Fruit fly (Drosophila melanogaster) whole organism, wandering third instar larva: Measurements from ENCODE around the gene Ir68b.

Experiments used
- Abd-B ChIP-seq: fragments of >200 bp; optimal IDR thresholded peaks from 2 replicates; lab custom pipeline; 2017; ENCODE audit warnings: missing biosample characterization, missing genetic modification characterization
- CG32264 ChIP-seq: fragments of 200-800 bp; sonication (Bioruptor generic); optimal IDR thresholded peaks from 2 replicates; lab custom pipeline; 2016; ENCODE audit warnings: missing biosample characterization, missing genetic modification characterization
- CG9705 ChIP-seq: fragments of 200-800 bp; sonication (Bioruptor generic); optimal IDR thresholded peaks from 2 replicates; lab custom pipeline; 2018; ENCODE audit warnings: missing biosample characterization, mild to moderate bottlenecking, missing genetic modification characterization
- CrebA ChIP-seq: fragments of 200-800 bp; sonication (Bioruptor generic); optimal IDR thresholded peaks from 2 replicates; lab custom pipeline; 2016; ENCODE audit warnings: missing biosample characterization, mild to moderate bottlenecking, missing genetic modification characterization, borderline replicate concordance
- Dfd ChIP-seq: fragments of >200 bp; optimal IDR thresholded peaks from 2 replicates; lab custom pipeline; 2017; ENCODE audit warnings: missing biosample characterization, missing genetic modification characterization
- Dif ChIP-seq: fragments of 200-275, 200-300 bp; sonication (Bioruptor generic); optimal IDR thresholded peaks from 2 replicates; lab custom pipeline; 2018; ENCODE audit warnings: missing biosample characterization, missing genetic modification characterization; ENCODE audit not compliant: partially characterized antibody
- GATAd ChIP-seq: sonication (Bioruptor generic); optimal IDR thresholded peaks from 2 replicates; lab custom pipeline; 2016; ENCODE audit warnings: missing biosample characterization, missing genetic modification characterization
- HLH106 ChIP-seq: fragments of 200-800 bp; optimal IDR thresholded peaks from 3 replicates; lab custom pipeline; 2019; ENCODE audit warnings: missing biosample characterization, mild to moderate bottlenecking, missing genetic modification characterization, moderate library complexity
- Hnf4 ChIP-seq: fragments of 200-800 bp; sonication (Bioruptor generic); optimal IDR thresholded peaks from 2 replicates; lab custom pipeline; 2016; ENCODE audit warnings: missing biosample characterization, mild to moderate bottlenecking, missing genetic modification characterization
- Hr78 ChIP-seq: fragments of >200 bp; optimal IDR thresholded peaks from 2 replicates; lab custom pipeline; 2017; ENCODE audit warnings: missing biosample characterization, missing genetic modification characterization
- Hr83 ChIP-seq: fragments of 200-300 bp; sonication (Bioruptor generic); optimal IDR thresholded peaks from 2 replicates; lab custom pipeline; 2016; ENCODE audit warnings: missing biosample characterization, mild to moderate bottlenecking, missing genetic modification characterization, moderate library complexity; ENCODE audit not compliant: poor library complexity, severe bottlenecking
- Jra ChIP-seq: sonication (Bioruptor generic); optimal IDR thresholded peaks from 2 replicates; lab custom pipeline; 2016; ENCODE audit warnings: missing biosample characterization, missing genetic modification characterization
- Mio ChIP-seq: sonication (Bioruptor generic); optimal IDR thresholded peaks from 2 replicates; lab custom pipeline; 2016; ENCODE audit warnings: missing biosample characterization, missing genetic modification characterization
- Myc ChIP-seq: fragments of >200 bp; optimal IDR thresholded peaks from 2 replicates; lab custom pipeline; 2017
- N ChIP-seq: fragments of >200 bp; optimal IDR thresholded peaks from 2 replicates; lab custom pipeline; 2018; ENCODE audit warnings: missing biosample characterization, missing external identifiers, missing genetic modification characterization
- OdsH ChIP-seq: fragments of 200-800 bp; sonication (Bioruptor generic); optimal IDR thresholded peaks from 2 replicates; lab custom pipeline; 2016; ENCODE audit warnings: missing biosample characterization, mild to moderate bottlenecking, missing genetic modification characterization
- Rel ChIP-seq, 2 experiments: fragments of 200-800 bp; sonication (Bioruptor generic) in 1 of 2; optimal IDR thresholded peaks; 2 replicates in 1 of 2; 3 replicates in 1 of 2; lab custom pipeline; 2016 to 2019; ENCODE audit warnings: mild to moderate bottlenecking in 2 of 2, missing biosample characterization in 2 of 2, missing genetic modification characterization in 2 of 2, moderate library complexity in 1 of 2
- Sp1 ChIP-seq: fragments of 200-800 bp; sonication (Bioruptor generic); optimal IDR thresholded peaks from 3 replicates; lab custom pipeline; 2019; ENCODE audit warnings: missing biosample characterization, mild to moderate bottlenecking, missing genetic modification characterization, moderate library complexity
- Vsx2 ChIP-seq: fragments of 200-300, 225-300 bp; sonication (Bioruptor generic); optimal IDR thresholded peaks from 2 replicates; lab custom pipeline; 2018; ENCODE audit warnings: missing biosample characterization, missing genetic modification characterization; ENCODE audit not compliant: partially characterized antibody
- br ChIP-seq: fragments of 200-800 bp; sonication (Bioruptor generic); optimal IDR thresholded peaks from 2 replicates; lab custom pipeline; 2016; ENCODE audit warnings: missing biosample characterization, missing genetic modification characterization
- brk ChIP-seq: fragments of 200-800 bp; sonication (Bioruptor generic); optimal IDR thresholded peaks from 2 replicates; lab custom pipeline; 2016; ENCODE audit warnings: missing biosample characterization, mild to moderate bottlenecking, missing genetic modification characterization
- dl ChIP-seq, 2 experiments: fragments of 175-275, 200-275 bp in 1 of 2; fragments of 200-275 bp in 1 of 2; sonication (Bioruptor generic); optimal IDR thresholded peaks; lab custom pipeline; 2018; ENCODE audit warnings: mild to moderate bottlenecking in 2 of 2, missing biosample characterization in 2 of 2, missing genetic modification characterization in 2 of 2, moderate library complexity in 2 of 2; ENCODE audit not compliant: partially characterized antibody in 2 of 2, insufficient read depth in 1 of 2
- dmrt93B ChIP-seq: fragments of 200-800 bp; sonication (Bioruptor generic); optimal IDR thresholded peaks from 2 replicates; lab custom pipeline; 2018; ENCODE audit warnings: missing biosample characterization, mild to moderate bottlenecking, missing genetic modification characterization
- dsf ChIP-seq: sonication (Bioruptor generic); optimal IDR thresholded peaks from 2 replicates; lab custom pipeline; 2016; ENCODE audit warnings: missing biosample characterization, missing genetic modification characterization, borderline replicate concordance
- ey ChIP-seq: fragments of 200-800 bp; sonication (Bioruptor generic); optimal IDR thresholded peaks from 2 replicates; lab custom pipeline; 2016; ENCODE audit warnings: missing biosample characterization, missing genetic modification characterization
- foxo ChIP-seq, 2 experiments: fragments of 200-800 bp; sonication (Bioruptor generic); optimal IDR thresholded peaks; 2 replicates in 1 of 2; 3 replicates in 1 of 2; lab custom pipeline; 2016 to 2017; ENCODE audit warnings: missing biosample characterization in 2 of 2, missing genetic modification characterization in 2 of 2
- fru ChIP-seq: fragments of 200-800 bp; sonication (Bioruptor generic); optimal IDR thresholded peaks from 3 replicates; lab custom pipeline; 2016; ENCODE audit warnings: missing biosample characterization, mild to moderate bottlenecking, missing genetic modification characterization
- h ChIP-seq: fragments of 200-800 bp; sonication (Bioruptor generic); optimal IDR thresholded peaks from 3 replicates; lab custom pipeline; 2016; ENCODE audit warnings: missing biosample characterization, mild to moderate bottlenecking, missing genetic modification characterization
- jim ChIP-seq: fragments of 175-275, 200-325 bp; sonication (Bioruptor generic); optimal IDR thresholded peaks from 2 replicates; lab custom pipeline; 2016; ENCODE audit warnings: missing biosample characterization, mild to moderate bottlenecking, missing genetic modification characterization
- lola ChIP-seq: fragments of >200 bp; optimal IDR thresholded peaks from 2 replicates; lab custom pipeline; 2017; ENCODE audit warnings: missing biosample characterization, missing genetic modification characterization
- pan ChIP-seq: fragments of >200 bp; optimal IDR thresholded peaks from 2 replicates; lab custom pipeline; 2017
- psq ChIP-seq: fragments of 200-800 bp; sonication (Bioruptor generic); optimal IDR thresholded peaks from 3 replicates; lab custom pipeline; 2017; ENCODE audit warnings: missing biosample characterization, mild to moderate bottlenecking, missing genetic modification characterization, moderate library complexity
- rgr ChIP-seq: fragments of 200-800 bp; sonication (Bioruptor generic); optimal IDR thresholded peaks from 3 replicates; lab custom pipeline; 2016; ENCODE audit warnings: missing biosample characterization, mild to moderate bottlenecking, missing genetic modification characterization
- sage ChIP-seq: fragments of 200-800 bp; sonication (Bioruptor generic); optimal IDR thresholded peaks from 2 replicates; lab custom pipeline; 2016; ENCODE audit warnings: missing biosample characterization, mild to moderate bottlenecking, missing genetic modification characterization
- sv ChIP-seq: fragments of 200-800 bp; sonication (Bioruptor generic); optimal IDR thresholded peaks from 3 replicates; lab custom pipeline; 2016; ENCODE audit warnings: missing biosample characterization, missing genetic modification characterization
- tai ChIP-seq: sonication (Bioruptor generic); optimal IDR thresholded peaks from 2 replicates; lab custom pipeline; 2016; ENCODE audit warnings: missing biosample characterization, missing genetic modification characterization
- usp ChIP-seq: fragments of >200 bp; optimal IDR thresholded peaks from 2 replicates; lab custom pipeline; 2017; ENCODE audit warnings: missing biosample characterization, missing genetic modification characterization
- woc ChIP-seq: sonication (Bioruptor generic); optimal IDR thresholded peaks from 2 replicates; lab custom pipeline; 2016; ENCODE audit warnings: missing biosample characterization, mild to moderate bottlenecking, missing genetic modification characterization

Gene Ir68b

DNA sequence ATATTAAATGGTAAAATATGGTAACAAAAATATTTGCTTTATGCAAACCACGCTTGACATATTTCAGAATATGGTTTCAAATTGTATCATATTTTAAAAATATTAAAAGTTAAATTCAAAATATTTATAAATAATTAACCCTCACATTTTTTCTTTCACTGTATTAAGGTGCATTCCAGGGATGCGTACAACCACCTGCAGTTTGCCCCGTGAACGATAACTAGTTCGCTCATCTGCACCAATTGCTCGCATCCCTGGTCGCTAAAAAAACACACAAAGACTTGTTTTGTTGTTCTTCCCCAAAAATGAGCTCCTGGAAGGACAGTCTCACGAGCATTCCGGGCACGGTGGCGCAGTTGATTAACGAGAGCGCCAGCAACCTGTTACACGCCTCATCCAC is 4.7 kb upstream of the Ir68b start, which contains the start of gene DEF8:
Gene DEF8, plus strand, starts transcription at position 229 of the 400 bp plus-strand sequence.
- TF ChIP-seq dsf (GFP tag; lab: Kevin White, UChicago) (no peak), dmrt93B (GFP tag; lab: Kevin White, UChicago) (peak; percentile 23), tai (no peak), br (GFP tag; lab: Kevin White, UChicago) (peak; percentile 37), sage (no peak), Sp1 (GFP tag; lab: Kevin White, UChicago) (peak; percentile 85), pan (lab: Kevin White, UChicago) (no peak), Hr78 (GFP tag; lab: Kevin White, UChicago) (no peak), OdsH (GFP tag; lab: Kevin White, UChicago) (peak; percentile 78), Mio (GFP tag; lab: Kevin White, UChicago) (no peak), N (GFP tag; lab: Kevin White, UChicago) (no peak), Vsx2 (GFP tag; lab: Kevin White, UChicago) (no peak), Hr83 (GFP tag; lab: Kevin White, UChicago) (peak; percentile 78), Abd-B (no peak), Jra (GFP tag; lab: Kevin White, UChicago) (no peak), Myc (lab: Kevin White, UChicago) (no peak), rgr (GFP tag; lab: Kevin White, UChicago) (peak; percentile 78), Hnf4 (GFP tag; lab: Kevin White, UChicago) (peak; percentile 30), Rel (GFP tag; optimal IDR thresholded peaks at IDR 0.05; lab: Kevin White, UChicago) (no peak), Rel (tag; optimal IDR thresholded peaks at IDR 0.05; lab: Kevin White, UChicago) (peak; percentile 99), fru (GFP tag; lab: Kevin White, UChicago) (peak; percentile 65), HLH106 (tag; lab: Kevin White, UChicago) (peak; percentile 84), CG32264 (GFP tag; lab: Kevin White, UChicago) (no peak), GATAd (no peak), CG9705 (GFP tag; lab: Kevin White, UChicago) (peak; percentile 52), Dfd (GFP tag; lab: Kevin White, UChicago) (no peak), usp (GFP tag; lab: Kevin White, UChicago) (no peak), jim (GFP tag; lab: Kevin White, UChicago) (no peak), ey (peak; percentile 38), CrebA (no peak), sv (peak; percentile 30), dl (GFP tag; optimal IDR thresholded peaks at IDR 0.05; lab: Kevin White, UChicago; ENCODE audit: insufficient read depth in 1 of 2, partially characterized antibody in 2 of 2) (no peak), lola (no peak), woc (GFP tag; lab: Kevin White, UChicago) (peak; percentile 71), h (GFP tag; lab: Kevin White, UChicago) (peak; percentile 58), brk (GFP tag; lab: Kevin White, UChicago) (peak; percentile 24), psq (GFP tag; lab: Kevin White, UChicago) (peak; percentile 72), Dif (GFP tag; lab: Kevin White, UChicago) (no peak), foxo (GFP tag; optimal IDR thresholded peaks at IDR 0.05; lab: Kevin White, UChicago) (peak in 1 of 2 experiments; percentile 76)

dm6 chr3L:12129111-12129510 is 1.9 kb upstream of the Ir68b start, which contains the start of gene Lsp2:
Gene Lsp2 (plus strand): TSS chr3L:12129393.
- TF ChIP-seq h (GFP tag; lab: Kevin White, UChicago) (no peak), brk (GFP tag; lab: Kevin White, UChicago) (no peak), Hnf4 (GFP tag; lab: Kevin White, UChicago) (peak; percentile 0), CG9705 (GFP tag; lab: Kevin White, UChicago) (no peak)

- TF ChIP-seq psq (GFP tag; lab: Kevin White, UChicago) (peak; percentile 72), Sp1 (GFP tag; lab: Kevin White, UChicago) (peak; percentile 92), dmrt93B (GFP tag; lab: Kevin White, UChicago) (peak; percentile 93), Abd-B (no peak), Hnf4 (GFP tag; lab: Kevin White, UChicago) (peak; percentile 85), Dfd (GFP tag; lab: Kevin White, UChicago) (no peak), pan (lab: Kevin White, UChicago) (no peak), woc (GFP tag; lab: Kevin White, UChicago) (peak; percentile 32), ey (peak; percentile 67), foxo (GFP tag; optimal IDR thresholded peaks at IDR 0.05; lab: Kevin White, UChicago) (peak; percentile 25 to 86), Mio (GFP tag; lab: Kevin White, UChicago) (peak; percentile 80), sv (peak; percentile 79), CrebA (no peak), brk (GFP tag; lab: Kevin White, UChicago) (peak; percentile 84), h (GFP tag; lab: Kevin White, UChicago) (peak; percentile 92), Jra (GFP tag; lab: Kevin White, UChicago) (peak; percentile 68), N (GFP tag; lab: Kevin White, UChicago) (no peak), OdsH (GFP tag; lab: Kevin White, UChicago) (peak; percentile 90), Rel (GFP tag; optimal IDR thresholded peaks at IDR 0.05; lab: Kevin White, UChicago) (no peak), Rel (tag; optimal IDR thresholded peaks at IDR 0.05; lab: Kevin White, UChicago) (peak; percentile 77), Hr83 (GFP tag; lab: Kevin White, UChicago) (peak; percentile 99), Hr78 (GFP tag; lab: Kevin White, UChicago) (no peak), br (GFP tag; lab: Kevin White, UChicago) (peak; percentile 93), dsf (GFP tag; lab: Kevin White, UChicago) (peak; percentile 6), CG9705 (GFP tag; lab: Kevin White, UChicago) (peak; percentile 95), Myc (lab: Kevin White, UChicago) (peak; percentile 18), fru (GFP tag; lab: Kevin White, UChicago) (peak; percentile 86), rgr (GFP tag; lab: Kevin White, UChicago) (peak; percentile 97), dl (GFP tag; optimal IDR thresholded peaks at IDR 0.05; lab: Kevin White, UChicago; ENCODE audit: insufficient read depth in 1 of 2, partially characterized antibody in 2 of 2) (no peak), CG32264 (GFP tag; lab: Kevin White, UChicago) (peak; percentile 89), sage (peak; percentile 84), HLH106 (tag; lab: Kevin White, UChicago) (peak; percentile 86)
Observed at dm6 chr3L:12124975-12125374, 2.2 kb downstream of the Ir68b start, which contains the start of gene yps. Gene yps (minus strand): TSS chr3L:12125150.
